Fruit fly (Drosophila melanogaster) S2 (cell line): ENCODE data around the gene eIF4A.

Experiments
- CG8478 ChIP-seq: fragments of >200 bp; optimal IDR thresholded peaks from 2 replicates; lab custom pipeline; 2018
- CTCF ChIP-seq, 2 experiments: fragments of >200 bp; optimal IDR thresholded peaks; 2 replicates each; lab custom pipeline; 2018

- no peak for TF ChIP-seq CTCF (optimal IDR thresholded peaks at IDR 0.05; lab: Kevin White, UChicago)
- TF ChIP-seq CG8478 (lab: Kevin White, UChicago): no peak
Measured at dm6 chr2L:5964211-5964610, 17.4 kb upstream of the eIF4A start.
